Fruit fly (Drosophila melanogaster) whole organism, embryonic: Measurements from ENCODE around the gene Ilp1.

Source experiments
- Ada2b ChIP-seq: fragments of 200-800 bp; sonication (Bioruptor generic); IDR thresholded peaks from 2 replicates; pipeline ENCODE4 v1.3.6; 2022; ENCODE audit warnings: missing biosample characterization, missing genetic modification characterization
- CG10274 ChIP-seq: fragments of 200-800 bp; sonication (Bioruptor generic); optimal IDR thresholded peaks from 3 replicates; lab custom pipeline; 2017; ENCODE audit warnings: missing biosample characterization, mild to moderate bottlenecking, missing genetic modification characterization
- CG10366 ChIP-seq: fragments of 200-800 bp; sonication (Bioruptor generic); IDR thresholded peaks from 2 replicates; pipeline ENCODE4 v1.3.6; 2022; ENCODE audit warnings: missing biosample characterization, missing genetic modification characterization
- CG10565 ChIP-seq: fragments of 200-800 bp; sonication (Bioruptor generic); optimal IDR thresholded peaks from 3 replicates; lab custom pipeline; 2016; ENCODE audit warnings: missing biosample characterization, mild to moderate bottlenecking, missing genetic modification characterization
- CG11085 ChIP-seq: fragments of 200-800 bp; sonication (Bioruptor generic); IDR thresholded peaks from 2 replicates; pipeline ENCODE4 v1.3.6; 2022; ENCODE audit warnings: missing biosample characterization, missing genetic modification characterization
- CG11695 ChIP-seq: fragments of 200-800 bp; sonication (Bioruptor generic); IDR thresholded peaks from 3 replicates; pipeline ENCODE4 v1.3.6; 2022; ENCODE audit warnings: missing biosample characterization, missing genetic modification characterization
- CG14050 ChIP-seq: fragments of 200-800 bp; sonication (Bioruptor generic); IDR thresholded peaks from 3 replicates; pipeline ENCODE4 v1.3.6; 2022; ENCODE audit warnings: missing biosample characterization, missing genetic modification characterization
- CG15601 ChIP-seq: fragments of 200-800 bp; sonication (Bioruptor generic); optimal IDR thresholded peaks from 3 replicates; lab custom pipeline; 2019; ENCODE audit warnings: missing biosample characterization, mild to moderate bottlenecking, missing genetic modification characterization, moderate library complexity
- CG16863 ChIP-seq: fragments of 200-800 bp; sonication (Bioruptor generic); optimal IDR thresholded peaks from 3 replicates; lab custom pipeline; 2016; ENCODE audit warnings: missing biosample characterization, missing genetic modification characterization
- CG17359 ChIP-seq: fragments of 200-800 bp; sonication (Bioruptor generic); optimal IDR thresholded peaks from 3 replicates; lab custom pipeline; 2018; ENCODE audit warnings: missing biosample characterization, mild to moderate bottlenecking, missing genetic modification characterization, moderate library complexity
- CG2116 ChIP-seq: fragments of 200-800 bp; sonication (Bioruptor generic); optimal IDR thresholded peaks from 3 replicates; lab custom pipeline; 2018; ENCODE audit warnings: missing biosample characterization, mild to moderate bottlenecking, missing genetic modification characterization
- CG33557 ChIP-seq: fragments of 200-800 bp; sonication (Bioruptor generic); optimal IDR thresholded peaks from 2 replicates; lab custom pipeline; 2019; ENCODE audit warnings: missing biosample characterization, mild to moderate bottlenecking, missing genetic modification characterization, moderate library complexity
- CG4730 ChIP-seq: fragments of 200-800 bp; sonication (Bioruptor generic); IDR thresholded peaks from 2 replicates; pipeline ENCODE4 v1.3.6; 2022; ENCODE audit warnings: missing biosample characterization, missing genetic modification characterization
- CG6765 ChIP-seq: fragments of 200-800 bp; sonication (Bioruptor generic); optimal IDR thresholded peaks from 3 replicates; lab custom pipeline; 2017; ENCODE audit warnings: missing biosample characterization, mild to moderate bottlenecking, missing genetic modification characterization
- CG7372 ChIP-seq: fragments of 200-800 bp; sonication (Bioruptor generic); IDR thresholded peaks from 2 replicates; pipeline ENCODE4 v1.3.6; 2022; ENCODE audit warnings: missing biosample characterization, missing genetic modification characterization
- CG8290 ChIP-seq, 3 experiments: fragments of 200-800 bp; sonication (Bioruptor generic); optimal IDR thresholded peaks; 2 replicates each; lab custom pipeline; 2016 to 2019; ENCODE audit warnings: missing biosample characterization in 3 of 3, missing genetic modification characterization in 3 of 3, mild to moderate bottlenecking in 2 of 3, moderate library complexity in 1 of 3
- CrebB ChIP-seq: fragments of 200-800 bp; sonication (Bioruptor generic); optimal IDR thresholded peaks from 3 replicates; lab custom pipeline; 2018; ENCODE audit warnings: missing biosample characterization, mild to moderate bottlenecking, missing genetic modification characterization
- D19A ChIP-seq: fragments of 200-800 bp; optimal IDR thresholded peaks from 3 replicates; lab custom pipeline; 2019; ENCODE audit warnings: missing biosample characterization, mild to moderate bottlenecking, missing genetic modification characterization, moderate library complexity
- Dip2 ChIP-seq: fragments of 200-800 bp; sonication (Bioruptor generic); IDR thresholded peaks from 2 replicates; pipeline ENCODE4 v1.3.6; 2022; ENCODE audit warnings: missing biosample characterization, missing genetic modification characterization
- E2f2 ChIP-seq: fragments of 200-800 bp; sonication (Bioruptor generic); IDR thresholded peaks from 2 replicates; pipeline ENCODE4 v1.3.6; 2022; ENCODE audit warnings: missing biosample characterization, missing genetic modification characterization
- HLH54F ChIP-seq: fragments of 200-800 bp; sonication (Bioruptor generic); optimal IDR thresholded peaks from 3 replicates; lab custom pipeline; 2016; ENCODE audit warnings: missing biosample characterization, missing genetic modification characterization
- Mad ChIP-seq: fragments of 200-800 bp; sonication (Bioruptor generic); optimal IDR thresholded peaks from 2 replicates; lab custom pipeline; 2016; ENCODE audit warnings: missing biosample characterization, missing genetic modification characterization
- Max ChIP-seq: fragments of 200-800 bp; sonication (Bioruptor generic); optimal IDR thresholded peaks from 2 replicates; lab custom pipeline; 2016; ENCODE audit warnings: missing biosample characterization, mild to moderate bottlenecking, missing genetic modification characterization
- NC2β ChIP-seq: fragments of 200-800 bp; sonication (Bioruptor generic); optimal IDR thresholded peaks from 2 replicates; lab custom pipeline; 2016; ENCODE audit warnings: missing biosample characterization, missing genetic modification characterization
- Poxn ChIP-seq: fragments of 200-800 bp; sonication (Bioruptor generic); IDR thresholded peaks from 2 replicates; pipeline ENCODE4 v1.3.6; 2022; ENCODE audit warnings: missing biosample characterization, missing genetic modification characterization
- Rx ChIP-seq: fragments of 200-800 bp; sonication (Bioruptor generic); IDR thresholded peaks from 2 replicates; pipeline ENCODE4 v1.3.6; 2022; ENCODE audit warnings: missing biosample characterization, missing genetic modification characterization
- Side ChIP-seq: fragments of 200-800 bp; sonication (Bioruptor generic); optimal IDR thresholded peaks from 2 replicates; lab custom pipeline; 2016; ENCODE audit warnings: missing biosample characterization, missing genetic modification characterization
- bigmax ChIP-seq: fragments of 200-800 bp; sonication (Bioruptor generic); optimal IDR thresholded peaks from 2 replicates; lab custom pipeline; 2018; ENCODE audit warnings: missing biosample characterization, mild to moderate bottlenecking, missing genetic modification characterization
- bsh ChIP-seq, 2 experiments: fragments of 200-800 bp; sonication (Bioruptor generic); optimal IDR thresholded peaks; 2 replicates each; lab custom pipeline; 2017 to 2018; ENCODE audit warnings: mild to moderate bottlenecking in 2 of 2, missing biosample characterization in 2 of 2, missing genetic modification characterization in 2 of 2, moderate library complexity in 1 of 2
- dan ChIP-seq: fragments of 200-800 bp; sonication (Bioruptor generic); IDR thresholded peaks from 2 replicates; pipeline ENCODE4 v1.3.6; 2022; ENCODE audit warnings: missing biosample characterization, missing genetic modification characterization
- dmrt99B ChIP-seq: fragments of 200-800 bp; sonication (Bioruptor generic); optimal IDR thresholded peaks from 2 replicates; lab custom pipeline; 2018; ENCODE audit warnings: missing biosample characterization, mild to moderate bottlenecking, missing genetic modification characterization, moderate library complexity
- fd64A ChIP-seq: fragments of 200-800 bp; sonication (Bioruptor generic); optimal IDR thresholded peaks from 3 replicates; lab custom pipeline; 2018; ENCODE audit warnings: missing biosample characterization, mild to moderate bottlenecking, missing genetic modification characterization
- ham ChIP-seq: fragments of 200-800 bp; sonication (Bioruptor generic); IDR thresholded peaks from 2 replicates; pipeline ENCODE4 v1.3.6; 2022; ENCODE audit warnings: missing biosample characterization, missing genetic modification characterization
- luna ChIP-seq: fragments of 200-800 bp; sonication (Bioruptor generic); optimal IDR thresholded peaks from 2 replicates; lab custom pipeline; 2016; ENCODE audit warnings: missing biosample characterization, missing genetic modification characterization
- oc ChIP-seq: fragments of 200-800 bp; sonication (Bioruptor generic); optimal IDR thresholded peaks from 2 replicates; lab custom pipeline; 2018; ENCODE audit warnings: missing biosample characterization, mild to moderate bottlenecking, missing genetic modification characterization, moderate library complexity
- run ChIP-seq: fragments of 200-800 bp; sonication (Bioruptor generic); optimal IDR thresholded peaks from 3 replicates; lab custom pipeline; 2018; ENCODE audit warnings: missing biosample characterization, mild to moderate bottlenecking, missing genetic modification characterization
- sd ChIP-seq: fragments of 200-800 bp; sonication (Bioruptor generic); optimal IDR thresholded peaks from 3 replicates; lab custom pipeline; 2018; ENCODE audit warnings: missing biosample characterization, mild to moderate bottlenecking, missing genetic modification characterization, moderate library complexity
- seq ChIP-seq: fragments of 200-800 bp; sonication (Bioruptor generic); IDR thresholded peaks from 2 replicates; pipeline ENCODE4 v1.3.6; 2022; ENCODE audit warnings: missing biosample characterization, missing genetic modification characterization
- tx ChIP-seq: fragments of 200-800 bp; sonication (Bioruptor generic); optimal IDR thresholded peaks from 2 replicates; lab custom pipeline; 2016; ENCODE audit warnings: missing biosample characterization, missing genetic modification characterization
- unc-4 ChIP-seq: fragments of 200-800 bp; sonication (Bioruptor generic); IDR thresholded peaks from 2 replicates; pipeline ENCODE4 v1.3.6; 2022; ENCODE audit warnings: missing biosample characterization, missing genetic modification characterization; ENCODE audit not compliant: partially characterized antibody
- vvl ChIP-seq: fragments of 200-800 bp; sonication (Bioruptor generic); IDR thresholded peaks from 2 replicates; pipeline ENCODE4 v1.3.6; 2022; ENCODE audit warnings: missing biosample characterization, missing genetic modification characterization
- wdn ChIP-seq: fragments of 200-800 bp; sonication (Bioruptor generic); IDR thresholded peaks from 2 replicates; pipeline ENCODE4 v1.3.6; 2022; ENCODE audit warnings: missing biosample characterization, missing genetic modification characterization
- zf30C ChIP-seq: fragments of 200-800 bp; sonication (Bioruptor generic); optimal IDR thresholded peaks from 3 replicates; lab custom pipeline; 2018; ENCODE audit warnings: missing biosample characterization, mild to moderate bottlenecking, missing genetic modification characterization

The Ilp1 gene

dm6 chr3L:9762036-9762597, 36.1 kb upstream of the Ilp1 start (continued):
- 0 out of 2 replicates have a peak, but pooled peaks have one; percentile 41 for TF ChIP-seq vvl (GFP tag; lab: Robert Waterston, UW)
- TF ChIP-seq bsh (GFP tag; optimal IDR thresholded peaks at IDR 0.05; lab: Kevin White, UChicago), result peak in 1 of 2 experiments; percentile 5
- TF ChIP-seq CG15601 (tag; lab: Kevin White, UChicago), result no peak
- no peak for TF ChIP-seq dmrt99B (tag; lab: Kevin White, UChicago)
- TF ChIP-seq HLH54F (GFP tag; lab: Kevin White, UChicago), result no peak
- TF ChIP-seq CG10274, result no peak
- no peak for TF ChIP-seq dan
- no peak for TF ChIP-seq CG7372 (GFP tag; lab: Robert Waterston, UW)
- peak; percentile 31 for TF ChIP-seq CrebB
- no peak for TF ChIP-seq CG6765 (GFP tag; lab: Kevin White, UChicago)
- no peak for TF ChIP-seq CG2116 (GFP tag; lab: Kevin White, UChicago)
- TF ChIP-seq CG10565 (GFP tag; lab: Kevin White, UChicago), result no peak
- no peak for TF ChIP-seq CG14050
- no peak for TF ChIP-seq CG16863
- TF ChIP-seq Dip2 (GFP tag; lab: Robert Waterston, UW), result no peak
- TF ChIP-seq Side (GFP tag; lab: Kevin White, UChicago), result no peak
- no peak for TF ChIP-seq Mad (GFP tag; lab: Kevin White, UChicago)
- TF ChIP-seq seq (GFP tag; lab: Robert Waterston, UW), result no peak; the same call in 1 of the 2 replicates
- TF ChIP-seq Poxn (GFP tag; lab: Robert Waterston, UW), result no peak
- TF ChIP-seq unc-4 (GFP tag; lab: Robert Waterston, UW), result no peak
- no peak for TF ChIP-seq Max (GFP tag; lab: Kevin White, UChicago)
- peak; percentile 4 for TF ChIP-seq CG17359 (tag; lab: Kevin White, UChicago)
- no peak for TF ChIP-seq tx
- TF ChIP-seq fd64A (GFP tag; lab: Kevin White, UChicago), result peak; percentile 23
- TF ChIP-seq D19A (tag; lab: Kevin White, UChicago), result no peak
- no peak for TF ChIP-seq CG11085
- 0 out of 3 replicates have a peak, but pooled peaks have one; percentile 15 for TF ChIP-seq CG11695 (GFP tag; lab: Robert Waterston, UW)
- no peak for TF ChIP-seq oc (tag; lab: Kevin White, UChicago)
- TF ChIP-seq CG4730, result no peak
- TF ChIP-seq Rx (GFP tag; lab: Robert Waterston, UW), result no peak
- no peak for TF ChIP-seq bigmax (GFP tag; lab: Kevin White, UChicago)
- no peak for TF ChIP-seq zf30C (GFP tag; lab: Kevin White, UChicago)
- TF ChIP-seq Ada2b (GFP tag; lab: Robert Waterston, UW), result no peak
- no peak for TF ChIP-seq CG8290 (GFP tag; optimal IDR thresholded peaks at IDR 0.05; lab: Kevin White, UChicago)
- TF ChIP-seq CG8290 (tag; optimal IDR thresholded peaks at IDR 0.05; lab: Kevin White, UChicago), result peak; percentile 46 to 68
- TF ChIP-seq sd, result no peak
- TF ChIP-seq wdn (GFP tag; lab: Robert Waterston, UW), result no peak
- no peak for TF ChIP-seq luna (GFP tag; lab: Kevin White, UChicago)
- no peak for TF ChIP-seq ham
- no peak for TF ChIP-seq CG33557 (GFP tag; lab: Kevin White, UChicago)
- TF ChIP-seq run (tag; lab: Kevin White, UChicago), result no peak
- TF ChIP-seq E2f2, result no peak
- TF ChIP-seq CG10366 (GFP tag; lab: Robert Waterston, UW), result no peak
- no peak for TF ChIP-seq NC2β (GFP tag; lab: Kevin White, UChicago)
- TF ChIP-seq, all 482 proteins: peak for 94
